Fruit fly (Drosophila melanogaster) whole organism, embryonic: ENCODE data around the gene Mkk4.
A peak's percentile ranks its signal among the peaks of the same experiment; 100 is the strongest.

Experiments
- Ada2b ChIP-seq: fragments of 200-800 bp; sonication (Bioruptor generic); IDR thresholded peaks from 2 replicates; pipeline ENCODE4 v1.3.6; 2022; ENCODE audit warnings: missing biosample characterization, missing genetic modification characterization
- Aef1 ChIP-seq: fragments of 200-800 bp; sonication (Bioruptor generic); IDR thresholded peaks from 3 replicates; pipeline ENCODE4 v1.3.6; 2022; ENCODE audit warnings: missing biosample characterization, missing genetic modification characterization
- Antp ChIP-seq: fragments of 200-800 bp; sonication (Bioruptor generic); optimal IDR thresholded peaks from 3 replicates; lab custom pipeline; 2016; ENCODE audit warnings: missing biosample characterization, missing genetic modification characterization
- BtbVII ChIP-seq: fragments of 200-800 bp; sonication (Bioruptor generic); optimal IDR thresholded peaks from 3 replicates; lab custom pipeline; 2017; ENCODE audit warnings: missing biosample characterization, mild to moderate bottlenecking, missing genetic modification characterization
- CG10209 ChIP-seq: fragments of 200-800 bp; sonication (Bioruptor generic); optimal IDR thresholded peaks from 3 replicates; lab custom pipeline; 2017; ENCODE audit warnings: missing biosample characterization, mild to moderate bottlenecking, missing genetic modification characterization, missing genetic modification reagents
- CG10274 ChIP-seq: fragments of 200-800 bp; sonication (Bioruptor generic); optimal IDR thresholded peaks from 3 replicates; lab custom pipeline; 2017; ENCODE audit warnings: missing biosample characterization, mild to moderate bottlenecking, missing genetic modification characterization
- CG10321 ChIP-seq: fragments of 200-800 bp; sonication (Bioruptor generic); IDR thresholded peaks from 2 replicates; pipeline ENCODE4 v1.3.6; 2022; ENCODE audit warnings: missing biosample characterization, missing genetic modification characterization
- CG11504 ChIP-seq: fragments of 200-800 bp; sonication (Bioruptor generic); optimal IDR thresholded peaks from 3 replicates; lab custom pipeline; 2019; ENCODE audit warnings: missing biosample characterization, mild to moderate bottlenecking, missing genetic modification characterization, moderate library complexity
- CG12769 ChIP-seq: fragments of 200-800 bp; sonication (Bioruptor generic); optimal IDR thresholded peaks from 2 replicates; lab custom pipeline; 2019; ENCODE audit warnings: missing biosample characterization, mild to moderate bottlenecking, missing genetic modification characterization, moderate library complexity
- CG13287 ChIP-seq: fragments of 200-800 bp; sonication (Bioruptor generic); IDR thresholded peaks from 2 replicates; pipeline ENCODE4 v1.3.6; 2022; ENCODE audit warnings: missing biosample characterization, missing genetic modification characterization; ENCODE audit not compliant: partially characterized antibody
- CG14014 ChIP-seq: fragments of 200-800 bp; sonication (Bioruptor generic); IDR thresholded peaks from 2 replicates; pipeline ENCODE4 v1.3.6; 2022; ENCODE audit warnings: missing biosample characterization, missing genetic modification characterization
- CG15011 ChIP-seq: fragments of 200-800 bp; sonication (Bioruptor generic); optimal IDR thresholded peaks from 3 replicates; lab custom pipeline; 2018; ENCODE audit warnings: missing biosample characterization, mild to moderate bottlenecking, missing genetic modification characterization
- CG16863 ChIP-seq: fragments of 200-800 bp; sonication (Bioruptor generic); optimal IDR thresholded peaks from 3 replicates; lab custom pipeline; 2016; ENCODE audit warnings: missing biosample characterization, missing genetic modification characterization
- CG1792 ChIP-seq: fragments of 200-800 bp; sonication (Bioruptor generic); optimal IDR thresholded peaks from 2 replicates; lab custom pipeline; 2016; ENCODE audit warnings: missing biosample characterization, missing genetic modification characterization
- CG3163 ChIP-seq: fragments of 200-800 bp; sonication (Bioruptor generic); optimal IDR thresholded peaks from 3 replicates; lab custom pipeline; 2016; ENCODE audit warnings: missing biosample characterization, missing genetic modification characterization
- CG32767 ChIP-seq: fragments of 200-800 bp; sonication (Bioruptor generic); IDR thresholded peaks from 2 replicates; pipeline ENCODE4 v1.3.6; 2022; ENCODE audit warnings: missing biosample characterization, missing genetic modification characterization
- CG32772 ChIP-seq: fragments of 200-800 bp; sonication (Bioruptor generic); IDR thresholded peaks from 2 replicates; pipeline ENCODE4 v1.3.6; 2022; ENCODE audit warnings: missing biosample characterization, missing genetic modification characterization
- CG4730 ChIP-seq: fragments of 200-800 bp; sonication (Bioruptor generic); IDR thresholded peaks from 2 replicates; pipeline ENCODE4 v1.3.6; 2022; ENCODE audit warnings: missing biosample characterization, missing genetic modification characterization
- CG4854 ChIP-seq: fragments of 200-800 bp; sonication (Bioruptor generic); optimal IDR thresholded peaks from 2 replicates; lab custom pipeline; 2016; ENCODE audit warnings: missing biosample characterization, missing genetic modification characterization, inconsistent platforms
- CG6813 ChIP-seq: fragments of 200-800 bp; sonication (Bioruptor generic); optimal IDR thresholded peaks from 2 replicates; lab custom pipeline; 2017; ENCODE audit warnings: missing biosample characterization, missing genetic modification characterization, mild to moderate bottlenecking, moderate library complexity, missing genetic modification reagents
- CG7372 ChIP-seq: fragments of 200-800 bp; sonication (Bioruptor generic); IDR thresholded peaks from 2 replicates; pipeline ENCODE4 v1.3.6; 2022; ENCODE audit warnings: missing biosample characterization, missing genetic modification characterization
- CG7786 ChIP-seq: fragments of 200-800 bp; sonication (Bioruptor generic); optimal IDR thresholded peaks from 2 replicates; lab custom pipeline; 2016; ENCODE audit warnings: missing biosample characterization, missing genetic modification characterization
- CG8290 ChIP-seq, 3 experiments: fragments of 200-800 bp; sonication (Bioruptor generic); optimal IDR thresholded peaks; 2 replicates each; lab custom pipeline; 2016 to 2019; ENCODE audit warnings: missing biosample characterization in 3 of 3, missing genetic modification characterization in 3 of 3, mild to moderate bottlenecking in 2 of 3, moderate library complexity in 1 of 3
- CG9437 ChIP-seq: fragments of 200-800 bp; sonication (Bioruptor generic); optimal IDR thresholded peaks from 2 replicates; lab custom pipeline; 2018; ENCODE audit warnings: missing biosample characterization, mild to moderate bottlenecking, missing genetic modification characterization
- Fer2 ChIP-seq: fragments of 200-800 bp; sonication (Bioruptor generic); optimal IDR thresholded peaks from 2 replicates; lab custom pipeline; 2018; ENCODE audit warnings: missing biosample characterization, mild to moderate bottlenecking, missing genetic modification characterization, moderate library complexity
- Mrtf ChIP-seq: fragments of 200-800 bp; sonication (Bioruptor generic); IDR thresholded peaks from 3 replicates; pipeline ENCODE4 v1.3.6; 2022; ENCODE audit warnings: missing biosample characterization, missing genetic modification characterization
- Neu2 ChIP-seq: fragments of 200-800 bp; sonication (Bioruptor generic); optimal IDR thresholded peaks from 3 replicates; lab custom pipeline; 2016; ENCODE audit warnings: missing biosample characterization, missing genetic modification characterization, borderline replicate concordance
- Ravus ChIP-seq: fragments of 200-800 bp; sonication (Bioruptor generic); IDR thresholded peaks from 2 replicates; pipeline ENCODE4 v1.3.6; 2022; ENCODE audit warnings: missing biosample characterization, missing genetic modification characterization
- Sox100B ChIP-seq: fragments of 200-800 bp; sonication (Bioruptor generic); optimal IDR thresholded peaks from 3 replicates; lab custom pipeline; 2018; ENCODE audit warnings: missing biosample characterization, mild to moderate bottlenecking, missing genetic modification characterization
- Tbp ChIP-seq: fragments of >200 bp; optimal IDR thresholded peaks from 2 replicates; lab custom pipeline; 2018; ENCODE audit warnings: missing biosample characterization, missing genetic modification characterization
- dan ChIP-seq: fragments of 200-800 bp; sonication (Bioruptor generic); IDR thresholded peaks from 2 replicates; pipeline ENCODE4 v1.3.6; 2022; ENCODE audit warnings: missing biosample characterization, missing genetic modification characterization
- fd96Cb ChIP-seq: fragments of 200-800 bp; sonication (Bioruptor generic); optimal IDR thresholded peaks from 2 replicates; lab custom pipeline; 2018; ENCODE audit warnings: missing biosample characterization, mild to moderate bottlenecking, missing genetic modification characterization, moderate library complexity
- gt ChIP-seq: fragments of 200-800 bp; sonication (Bioruptor generic); IDR thresholded peaks from 2 replicates; pipeline ENCODE4 v1.3.6; 2022; ENCODE audit warnings: missing biosample characterization, missing genetic modification characterization
- hb ChIP-seq: fragments of 200-800 bp; sonication (Bioruptor generic); IDR thresholded peaks from 3 replicates; pipeline ENCODE4 v1.3.6; 2022; ENCODE audit warnings: missing biosample characterization, missing genetic modification characterization; ENCODE audit not compliant: partially characterized antibody
- her ChIP-seq: fragments of 200-800 bp; sonication (Bioruptor generic); optimal IDR thresholded peaks from 2 replicates; lab custom pipeline; 2016; ENCODE audit warnings: missing biosample characterization, missing genetic modification characterization
- ind ChIP-seq: fragments of 200-800 bp; sonication (Bioruptor generic); optimal IDR thresholded peaks from 3 replicates; lab custom pipeline; 2016; ENCODE audit warnings: missing biosample characterization, missing genetic modification characterization
- jigr1 ChIP-seq: fragments of 200-800 bp; sonication (Bioruptor generic); IDR thresholded peaks from 3 replicates; pipeline ENCODE4 v1.3.6; 2022; ENCODE audit warnings: missing biosample characterization, missing genetic modification characterization
- kay ChIP-seq: fragments of 200-800 bp; sonication (Bioruptor generic); optimal IDR thresholded peaks from 2 replicates; lab custom pipeline; 2016; ENCODE audit warnings: missing biosample characterization, missing genetic modification characterization
- knrl ChIP-seq: fragments of 200-800 bp; sonication (Bioruptor generic); IDR thresholded peaks from 3 replicates; pipeline ENCODE4 v1.3.6; 2022; ENCODE audit warnings: missing biosample characterization, missing genetic modification characterization; ENCODE audit not compliant: partially characterized antibody
- lbe ChIP-seq: fragments of 200-800 bp; sonication (Bioruptor generic); optimal IDR thresholded peaks from 2 replicates; lab custom pipeline; 2016; ENCODE audit warnings: missing biosample characterization, mild to moderate bottlenecking, missing genetic modification characterization
- lola ChIP-seq, 3 experiments: fragments of >200 bp in 2 of 3; fragments of 200-800 bp in 1 of 3; sonication (Bioruptor generic) in 1 of 3; optimal IDR thresholded peaks; 2 replicates each; lab custom pipeline; 2017 to 2019; ENCODE audit warnings: missing biosample characterization in 3 of 3, missing genetic modification characterization in 3 of 3, mild to moderate bottlenecking in 1 of 3, moderate library complexity in 1 of 3
- luna ChIP-seq: fragments of 200-800 bp; sonication (Bioruptor generic); optimal IDR thresholded peaks from 2 replicates; lab custom pipeline; 2016; ENCODE audit warnings: missing biosample characterization, missing genetic modification characterization
- mam ChIP-seq: fragments of 200-800 bp; sonication (Bioruptor generic); optimal IDR thresholded peaks from 3 replicates; lab custom pipeline; 2016; ENCODE audit warnings: missing biosample characterization, missing genetic modification characterization
- pho ChIP-seq: fragments of 200-800 bp; sonication (Bioruptor generic); optimal IDR thresholded peaks from 2 replicates; lab custom pipeline; 2016; ENCODE audit warnings: missing biosample characterization, missing genetic modification characterization
- pros ChIP-seq: fragments of 200-800 bp; sonication (Bioruptor generic); optimal IDR thresholded peaks from 3 replicates; lab custom pipeline; 2019; ENCODE audit warnings: missing biosample characterization, mild to moderate bottlenecking, missing genetic modification characterization, moderate library complexity
- scrt ChIP-seq: fragments of 200-800 bp; sonication (Bioruptor generic); optimal IDR thresholded peaks from 2 replicates; lab custom pipeline; 2018; ENCODE audit warnings: missing biosample characterization, mild to moderate bottlenecking, missing genetic modification characterization, moderate library complexity
- slbo ChIP-seq: fragments of 200-800 bp; sonication (Bioruptor generic); IDR thresholded peaks from 2 replicates; pipeline ENCODE4 v1.3.6; 2022; ENCODE audit warnings: missing biosample characterization, missing genetic modification characterization
- unpg ChIP-seq: fragments of 200-800 bp; sonication (Bioruptor generic); optimal IDR thresholded peaks from 3 replicates; lab custom pipeline; 2018; ENCODE audit warnings: missing biosample characterization, mild to moderate bottlenecking, missing genetic modification characterization, moderate library complexity
- wek ChIP-seq: fragments of 200-800 bp; sonication (Bioruptor generic); optimal IDR thresholded peaks from 3 replicates; lab custom pipeline; 2018; ENCODE audit warnings: missing biosample characterization, mild to moderate bottlenecking, missing genetic modification characterization, moderate library complexity
- zen ChIP-seq: fragments of 200-800 bp; sonication (Bioruptor generic); optimal IDR thresholded peaks from 3 replicates; lab custom pipeline; 2018; ENCODE audit warnings: missing biosample characterization, mild to moderate bottlenecking, missing genetic modification characterization, moderate library complexity
- zfh2 ChIP-seq: fragments of 200-800 bp; sonication (Bioruptor generic); optimal IDR thresholded peaks from 2 replicates; lab custom pipeline; 2016; ENCODE audit warnings: missing biosample characterization, missing genetic modification characterization

The Mkk4 gene

DNA sequence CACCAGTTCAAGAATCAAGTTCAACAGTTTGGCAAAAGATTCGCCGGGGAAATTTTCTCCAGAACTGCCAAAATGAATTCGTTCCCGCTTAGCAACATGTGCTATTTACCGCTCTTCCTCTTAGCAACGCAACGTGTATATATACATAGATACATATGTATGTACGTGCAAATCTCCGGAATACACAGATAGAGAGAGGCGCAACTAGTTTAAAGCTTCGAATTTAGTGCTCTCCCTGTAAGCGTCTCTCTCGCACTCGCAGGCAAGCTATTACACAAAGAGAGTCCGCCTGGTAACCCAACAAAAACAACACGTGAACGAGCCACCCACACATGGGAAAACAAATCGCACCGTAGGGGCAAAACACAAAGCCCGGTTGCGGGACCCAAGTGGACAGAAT, 8.1 kb upstream of the Mkk4 start (continued):
- TF ChIP-seq fd96Cb (tag; lab: Kevin White, UChicago) (no peak), CG32767 (GFP tag; lab: Robert Waterston, UW) (0 out of 2 replicates have a peak, but pooled peaks have one; percentile 11), CG32772 (GFP tag; lab: Robert Waterston, UW) (no peak), Tbp (GFP tag; lab: Kevin White, UChicago) (no peak), CG3163 (GFP tag; lab: Kevin White, UChicago) (no peak), CG10209 (GFP tag; lab: Kevin White, UChicago) (no peak), CG15011 (no peak), wek (GFP tag; lab: Kevin White, UChicago) (no peak), CG9437 (GFP tag; lab: Kevin White, UChicago) (no peak), lola (GFP tag; optimal IDR thresholded peaks at IDR 0.05; lab: Kevin White, UChicago) (no peak), jigr1 (GFP tag; lab: Robert Waterston, UW) (no peak), luna (GFP tag; lab: Kevin White, UChicago) (no peak), CG13287 (GFP tag; lab: Robert Waterston, UW) (peak; percentile 22; the same call in 1 of the 2 replicates), CG7786 (GFP tag; lab: Kevin White, UChicago) (no peak), CG4730 (GFP tag; lab: Robert Waterston, UW) (no peak), unpg (no peak), CG10321 (GFP tag; lab: Robert Waterston, UW) (peak; percentile 13; the same call in 1 of the 2 replicates), scrt (GFP tag; lab: Kevin White, UChicago) (peak; percentile 91), hb (no peak), mam (no peak), Aef1 (GFP tag; lab: Robert Waterston, UW) (0 out of 3 replicates have a peak, but pooled peaks have one; percentile 15), CG14014 (GFP tag; lab: Robert Waterston, UW) (no peak), BtbVII (GFP tag; lab: Kevin White, UChicago) (no peak), CG4854 (no peak), CG8290 (GFP tag; optimal IDR thresholded peaks at IDR 0.05; lab: Kevin White, UChicago) (no peak), CG8290 (tag; optimal IDR thresholded peaks at IDR 0.05; lab: Kevin White, UChicago) (no peak), pros (GFP tag; lab: Kevin White, UChicago) (no peak), ind (GFP tag; lab: Kevin White, UChicago) (no peak), Fer2 (tag; lab: Kevin White, UChicago) (no peak), Ada2b (GFP tag; lab: Robert Waterston, UW) (no peak), zfh2 (GFP tag; lab: Kevin White, UChicago) (no peak), CG6813 (GFP tag; lab: Kevin White, UChicago) (no peak), gt (GFP tag; lab: Robert Waterston, UW) (no peak), pho (GFP tag; lab: Kevin White, UChicago) (no peak), CG11504 (tag; lab: Kevin White, UChicago) (peak; percentile 89), Ravus (GFP tag; lab: Robert Waterston, UW) (no peak), CG10274 (no peak), dan (GFP tag; lab: Robert Waterston, UW) (no peak), kay (GFP tag; lab: Kevin White, UChicago) (no peak), zen (tag; lab: Kevin White, UChicago) (no peak), knrl (no peak), Sox100B (no peak), Neu2 (no peak), CG12769 (tag; lab: Kevin White, UChicago) (peak; percentile 76), CG7372 (GFP tag; lab: Robert Waterston, UW) (no peak), CG16863 (GFP tag; lab: Kevin White, UChicago) (no peak), her (GFP tag; lab: Kevin White, UChicago) (no peak), lbe (GFP tag; lab: Kevin White, UChicago) (no peak), Mrtf (GFP tag; lab: Robert Waterston, UW) (no peak), Antp (GFP tag; lab: Kevin White, UChicago) (no peak), CG1792 (GFP tag; lab: Kevin White, UChicago) (no peak), slbo (GFP tag; lab: Robert Waterston, UW) (no peak)
